Worm (Caenorhabditis elegans): Measurements from ENCODE around the gene C49F5.3.

DNA sequence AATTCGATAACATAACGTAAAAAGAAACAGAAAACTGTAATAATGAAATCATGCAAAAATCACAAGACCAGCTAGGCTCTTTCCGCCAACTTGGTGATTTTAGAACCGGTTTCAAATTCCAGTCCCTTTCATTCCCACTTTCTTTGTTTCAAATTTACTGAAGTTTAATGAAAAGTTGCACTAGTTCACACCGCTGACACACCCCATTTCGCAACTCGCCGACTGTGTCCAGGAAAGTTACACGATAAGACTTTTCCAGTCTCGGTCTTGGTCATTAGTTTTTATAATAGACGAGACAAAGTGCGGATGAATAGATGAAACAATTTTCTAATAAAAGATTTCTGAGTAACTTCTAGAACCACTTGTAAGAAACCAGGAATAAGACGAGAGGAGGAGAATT is 20.5 kb upstream of the C49F5.3 start:
- TF ChIP-seq dao-5 (tag; optimal IDR thresholded peaks at IDR 0.05): no peak
- no peak for TF ChIP-seq W03F9.2 (tag; optimal IDR thresholded peaks at IDR 0.05)
- TF ChIP-seq him-1 (tag; optimal IDR thresholded peaks at IDR 0.05): no peak

Measured in whole organism, L4/young adult.